Fruit fly (Drosophila melanogaster) Kc167 (cell line): ENCODE data around the gene Sam-S.

Experiments
- Myc ChIP-seq: fragments of >200 bp; optimal IDR thresholded peaks from 2 replicates; lab custom pipeline; 2017; ENCODE audit warnings: missing external identifiers
- Sin3A ChIP-seq: fragments of >200 bp; optimal IDR thresholded peaks from 2 replicates; lab custom pipeline; 2018; ENCODE audit warnings: missing external identifiers
- insv ChIP-seq: fragments of >200 bp; optimal IDR thresholded peaks from 3 replicates; lab custom pipeline; 2018; ENCODE audit warnings: missing external identifiers
- psq ChIP-seq: fragments of >200 bp; optimal IDR thresholded peaks from 2 replicates; lab custom pipeline; 2017; ENCODE audit warnings: missing external identifiers
- ttk ChIP-seq: sonication (Bioruptor generic); optimal IDR thresholded peaks from 2 replicates; lab custom pipeline; 2017; ENCODE audit warnings: missing external identifiers

- TF ChIP-seq Sin3A (lab: Kevin White, UChicago) (no peak), psq (lab: Kevin White, UChicago) (no peak), Myc (lab: Kevin White, UChicago) (no peak), ttk (no peak), insv (lab: Kevin White, UChicago) (no peak)
These were observed 12.6 kb upstream of the Sam-S start for dm6 chr2L:94096-94495.
